Worm (Caenorhabditis elegans): ENCODE results near the gene ttr-9.

The ttr-9 gene

ce11 chrIV:9496306-9496705, 9.8 kb downstream of the ttr-9 start, which contains the start of gene sru-3:
Gene sru-3, plus strand, starts transcription at chrIV:9496606.
- no peak for TF ChIP-seq F10E7.11 (tag; optimal IDR thresholded peaks at IDR 0.05)
- TF ChIP-seq dpl-1 (GFP tag; optimal IDR thresholded peaks at IDR 0.05) = no peak
- TF ChIP-seq somi-1 (GFP tag; optimal IDR thresholded peaks at IDR 0.05) = no peak
- TF ChIP-seq chd-7 (tag; optimal IDR thresholded peaks at IDR 0.05) = no peak
- no peak for TF ChIP-seq lin-26 (GFP tag; IDR thresholded peaks at IDR 0.05)
- TF ChIP-seq Y53F4B.3 (GFP tag; IDR thresholded peaks at IDR 0.05) = no peak
- TF ChIP-seq F57C9.4 (tag; optimal IDR thresholded peaks at IDR 0.05) = no peak
- TF ChIP-seq ama-1 (optimal IDR thresholded peaks at IDR 0.05) = no peak
- TF ChIP-seq ama-1 (GFP tag; optimal IDR thresholded peaks at IDR 0.05) = no peak
- no peak for TF ChIP-seq unc-62 (GFP tag; optimal IDR thresholded peaks at IDR 0.05)
- TF ChIP-seq mes-4 (tag; optimal IDR thresholded peaks at IDR 0.05) = no peak
- TF ChIP-seq hlh-12 (tag; optimal IDR thresholded peaks at IDR 0.05) = no peak
- TF ChIP-seq lin-54 (GFP tag; optimal IDR thresholded peaks at IDR 0.05) = no peak
- no peak for TF ChIP-seq ceh-27 (GFP tag; optimal IDR thresholded peaks at IDR 0.05)
- no peak for TF ChIP-seq snpc-1.1 (tag; optimal IDR thresholded peaks at IDR 0.05; ENCODE audit: insufficient read depth)
- TF ChIP-seq aptf-2 (GFP tag; conservative IDR thresholded peaks at IDR 0.05) = no peak
- TF ChIP-seq ceh-91 (GFP tag; IDR thresholded peaks at IDR 0.05) = no peak
- TF ChIP-seq lin-40 (tag; optimal IDR thresholded peaks at IDR 0.05) = no peak
- TF ChIP-seq ztf-25 (GFP tag; IDR thresholded peaks at IDR 0.05) = no peak
- TF ChIP-seq gei-17 (GFP tag; optimal IDR thresholded peaks at IDR 0.05) = no peak
- TF ChIP-seq rcor-1 (GFP tag; IDR thresholded peaks at IDR 0.05) = no peak

- TF ChIP-seq hsf-1 (GFP tag; IDR thresholded peaks at IDR 0.05) (no peak), T26A5.8 (tag; optimal IDR thresholded peaks at IDR 0.05) (no peak), mel-28 (tag; optimal IDR thresholded peaks at IDR 0.05; ENCODE audit: borderline replicate concordance) (no peak), F57C9.4 (tag; optimal IDR thresholded peaks at IDR 0.05) (no peak), Y95B8A.8 (GFP tag; IDR thresholded peaks at IDR 0.05) (no peak)
Measured at ce11 chrIV:9490320-9490719, 15.8 kb downstream of the ttr-9 start, which contains the start of gene sru-6. Gene sru-6, plus strand, starts transcription at chrIV:9490620.

- TF ChIP-seq C06A6.2 (GFP tag; conservative IDR thresholded peaks at IDR 0.05) = no peak
- TF ChIP-seq ztf-26 (tag; optimal IDR thresholded peaks at IDR 0.05) = no peak
- no peak for TF ChIP-seq gei-17 (GFP tag; optimal IDR thresholded peaks at IDR 0.05)
- no peak for TF ChIP-seq nhr-179 (tag; optimal IDR thresholded peaks at IDR 0.05)
- no peak for TF ChIP-seq hmg-1.2 (GFP tag; IDR thresholded peaks at IDR 0.05)
- no peak for TF ChIP-seq F23B12.7 (tag; optimal IDR thresholded peaks at IDR 0.05; ENCODE audit: insufficient read depth)
- no peak for TF ChIP-seq nhr-120 (GFP tag; IDR thresholded peaks at IDR 0.05)
- no peak for TF ChIP-seq ekl-4 (GFP tag; IDR thresholded peaks at IDR 0.05)
- no peak for TF ChIP-seq hrde-1 (tag; optimal IDR thresholded peaks at IDR 0.05; ENCODE audit: borderline replicate concordance)
- TF ChIP-seq nhr-27 (tag; optimal IDR thresholded peaks at IDR 0.05) = no peak
- no peak for TF ChIP-seq ets-4 (GFP tag; optimal IDR thresholded peaks at IDR 0.05)
- TF ChIP-seq B0336.3 (GFP tag; IDR thresholded peaks at IDR 0.05) = no peak
- TF ChIP-seq pbrm-1 (GFP tag; IDR thresholded peaks at IDR 0.05) = no peak
- TF ChIP-seq rcor-1 (GFP tag; IDR thresholded peaks at IDR 0.05) = no peak
- TF ChIP-seq ceh-79 (tag; optimal IDR thresholded peaks at IDR 0.05) = no peak
- TF ChIP-seq chd-7 (tag; optimal IDR thresholded peaks at IDR 0.05) = no peak
- TF ChIP-seq atf-7 (tag; optimal IDR thresholded peaks at IDR 0.05) = no peak
- no peak for TF ChIP-seq bed-2 (GFP tag; IDR thresholded peaks at IDR 0.05)
- TF ChIP-seq him-1 (tag; optimal IDR thresholded peaks at IDR 0.05) = no peak
Measured at ce11 chrIV:9488315-9488714, 17.8 kb downstream of the ttr-9 start, which contains the start of gene sru-1. Gene sru-1, plus strand, starts transcription at chrIV:9488615.

Data from whole organism, young adult.